Worm (Caenorhabditis elegans): Measurements from ENCODE around the gene fut-6.

- TF ChIP-seq fos-1 (tag; optimal IDR thresholded peaks at IDR 0.05) = no peak
- no peak for TF ChIP-seq nhr-237 (tag; optimal IDR thresholded peaks at IDR 0.05)
- no peak for TF ChIP-seq unc-62 (GFP tag; optimal IDR thresholded peaks at IDR 0.05)
- no peak for TF ChIP-seq alr-1 (tag; optimal IDR thresholded peaks at IDR 0.05)
- TF ChIP-seq snpc-4 (tag; optimal IDR thresholded peaks at IDR 0.05) = no peak
- no peak for TF ChIP-seq mbf-1 (tag; optimal IDR thresholded peaks at IDR 0.05)
- no peak for TF ChIP-seq nhr-12 (tag; optimal IDR thresholded peaks at IDR 0.05)
Observed at ce11 chrII:4658245-4658644, 2.5 kb upstream of the fut-6 start.
